Fruit fly (Drosophila melanogaster) whole organism, embryonic: ENCODE data around the gene Nthl1.

Experiments
- BEAF-32 ChIP-seq: fragments of 200-800 bp; sonication (Bioruptor generic); optimal IDR thresholded peaks from 3 replicates; lab custom pipeline; 2017; ENCODE audit warnings: missing biosample characterization, missing genetic modification characterization, mild to moderate bottlenecking, moderate library complexity, missing genetic modification reagents
- Bdp1 ChIP-seq: fragments of 200-800 bp; sonication (Bioruptor generic); optimal IDR thresholded peaks from 3 replicates; lab custom pipeline; 2016; ENCODE audit warnings: missing biosample characterization, missing genetic modification characterization
- CG11504 ChIP-seq: fragments of 200-800 bp; sonication (Bioruptor generic); optimal IDR thresholded peaks from 3 replicates; lab custom pipeline; 2019; ENCODE audit warnings: missing biosample characterization, mild to moderate bottlenecking, missing genetic modification characterization, moderate library complexity
- CG14710 ChIP-seq: fragments of 200-800 bp; sonication (Bioruptor generic); optimal IDR thresholded peaks from 3 replicates; lab custom pipeline; 2019; ENCODE audit warnings: missing biosample characterization, mild to moderate bottlenecking, missing genetic modification characterization, moderate library complexity
- CG1529 ChIP-seq: fragments of 200-800 bp; sonication (Bioruptor generic); optimal IDR thresholded peaks from 3 replicates; lab custom pipeline; 2018; ENCODE audit warnings: missing biosample characterization, missing genetic modification characterization
- CG15696 ChIP-seq: fragments of 200-800 bp; sonication (Bioruptor generic); optimal IDR thresholded peaks from 2 replicates; lab custom pipeline; 2019; ENCODE audit warnings: missing biosample characterization, mild to moderate bottlenecking, missing genetic modification characterization, moderate library complexity
- CG17829 ChIP-seq: fragments of 200-800 bp; optimal IDR thresholded peaks from 2 replicates; lab custom pipeline; 2019; ENCODE audit warnings: missing biosample characterization, mild to moderate bottlenecking, missing genetic modification characterization, moderate library complexity
- CG18476 ChIP-seq: fragments of 200-800 bp; sonication (Bioruptor generic); optimal IDR thresholded peaks from 2 replicates; lab custom pipeline; 2016; ENCODE audit warnings: missing biosample characterization, mild to moderate bottlenecking, missing genetic modification characterization
- CG18599 ChIP-seq: fragments of 200-800 bp; sonication (Bioruptor generic); optimal IDR thresholded peaks from 3 replicates; lab custom pipeline; 2017; ENCODE audit warnings: missing biosample characterization, missing genetic modification characterization, mild to moderate bottlenecking, moderate library complexity, missing genetic modification reagents
- CG2116 ChIP-seq: fragments of 200-800 bp; sonication (Bioruptor generic); optimal IDR thresholded peaks from 3 replicates; lab custom pipeline; 2018; ENCODE audit warnings: missing biosample characterization, mild to moderate bottlenecking, missing genetic modification characterization
- CG33557 ChIP-seq: fragments of 200-800 bp; sonication (Bioruptor generic); optimal IDR thresholded peaks from 2 replicates; lab custom pipeline; 2019; ENCODE audit warnings: missing biosample characterization, mild to moderate bottlenecking, missing genetic modification characterization, moderate library complexity
- CG34376 ChIP-seq: fragments of 200-800 bp; sonication (Bioruptor generic); optimal IDR thresholded peaks from 2 replicates; lab custom pipeline; 2018; ENCODE audit warnings: missing biosample characterization, mild to moderate bottlenecking, missing genetic modification characterization
- CG6813 ChIP-seq: fragments of 200-800 bp; sonication (Bioruptor generic); optimal IDR thresholded peaks from 2 replicates; lab custom pipeline; 2017; ENCODE audit warnings: missing biosample characterization, missing genetic modification characterization, mild to moderate bottlenecking, moderate library complexity, missing genetic modification reagents
- CG7357 ChIP-seq: fragments of 200-800 bp; sonication (Bioruptor generic); IDR thresholded peaks from 3 replicates; pipeline ENCODE4 v1.3.6; 2022; ENCODE audit warnings: missing biosample characterization, missing genetic modification characterization
- CG8089 ChIP-seq: fragments of 200-800 bp; sonication (Bioruptor generic); optimal IDR thresholded peaks from 3 replicates; lab custom pipeline; 2016; ENCODE audit warnings: missing biosample characterization, missing genetic modification characterization
- CG9727 ChIP-seq: fragments of 200-800 bp; sonication (Bioruptor generic); optimal IDR thresholded peaks from 3 replicates; lab custom pipeline; 2017; ENCODE audit warnings: missing biosample characterization, mild to moderate bottlenecking, missing genetic modification characterization
- CG9797 ChIP-seq: fragments of 200-800 bp; sonication (Bioruptor generic); optimal IDR thresholded peaks from 3 replicates; lab custom pipeline; 2018; ENCODE audit warnings: missing biosample characterization, mild to moderate bottlenecking, missing genetic modification characterization
- Chrac-16 ChIP-seq: fragments of 200-800 bp; sonication (Bioruptor generic); optimal IDR thresholded peaks from 3 replicates; lab custom pipeline; 2016; ENCODE audit warnings: missing biosample characterization, missing genetic modification characterization
- D19B ChIP-seq: fragments of 200-800 bp; sonication (Bioruptor generic); optimal IDR thresholded peaks from 2 replicates; lab custom pipeline; 2017; ENCODE audit warnings: missing biosample characterization, mild to moderate bottlenecking, missing genetic modification characterization
- Deaf1 ChIP-seq: fragments of 200-800 bp; optimal IDR thresholded peaks from 3 replicates; lab custom pipeline; 2019; ENCODE audit warnings: missing biosample characterization, mild to moderate bottlenecking, missing genetic modification characterization, moderate library complexity
- Doc2 ChIP-seq: fragments of 200-800 bp; sonication (Bioruptor generic); IDR thresholded peaks from 2 replicates; pipeline ENCODE4 v1.3.6; 2022; ENCODE audit warnings: missing biosample characterization, missing genetic modification characterization
- Gug ChIP-seq: fragments of 200-800 bp; sonication (Bioruptor generic); IDR thresholded peaks from 4 replicates; pipeline ENCODE4 v1.3.6; 2022; ENCODE audit warnings: missing biosample characterization, missing genetic modification characterization
- H15 ChIP-seq: fragments of 200-800 bp; sonication (Bioruptor generic); IDR thresholded peaks from 3 replicates; pipeline ENCODE4 v1.3.6; 2022; ENCODE audit warnings: missing biosample characterization, missing genetic modification characterization
- Hey ChIP-seq: fragments of 200-800 bp; sonication (Bioruptor generic); optimal IDR thresholded peaks from 3 replicates; lab custom pipeline; 2018; ENCODE audit warnings: missing biosample characterization, mild to moderate bottlenecking, missing genetic modification characterization
- Hmx ChIP-seq: fragments of 200-800 bp; sonication (Bioruptor generic); optimal IDR thresholded peaks from 2 replicates; lab custom pipeline; 2016; ENCODE audit warnings: missing biosample characterization, missing genetic modification characterization
- Hr51 ChIP-seq, 2 experiments: fragments of 200-800 bp; sonication (Bioruptor generic); optimal IDR thresholded peaks; 2 replicates in 1 of 2; 3 replicates in 1 of 2; lab custom pipeline; 2016 to 2018; ENCODE audit warnings: missing biosample characterization in 2 of 2, missing genetic modification characterization in 2 of 2, mild to moderate bottlenecking in 1 of 2, moderate library complexity in 1 of 2
- MBD-R2 ChIP-seq: fragments of 200-800 bp; sonication (Bioruptor generic); IDR thresholded peaks from 2 replicates; pipeline ENCODE4 v1.3.6; 2022; ENCODE audit warnings: missing biosample characterization, missing genetic modification characterization
- NfI ChIP-seq: fragments of 200-800 bp; sonication (Bioruptor generic); optimal IDR thresholded peaks from 3 replicates; lab custom pipeline; 2018; ENCODE audit warnings: missing biosample characterization, mild to moderate bottlenecking, missing genetic modification characterization, moderate library complexity
- Scr ChIP-seq: fragments of 200-800 bp; sonication (Bioruptor generic); IDR thresholded peaks from 2 replicates; pipeline ENCODE4 v1.3.6; 2022; ENCODE audit warnings: missing biosample characterization, missing genetic modification characterization; ENCODE audit not compliant: partially characterized antibody
- Sox102F ChIP-seq: fragments of 200-800 bp; sonication (Bioruptor generic); optimal IDR thresholded peaks from 2 replicates; lab custom pipeline; 2018; ENCODE audit warnings: missing biosample characterization, mild to moderate bottlenecking, missing genetic modification characterization, moderate library complexity
- abd-A ChIP-seq: fragments of 200-800 bp; sonication (Bioruptor generic); optimal IDR thresholded peaks from 3 replicates; lab custom pipeline; 2019; ENCODE audit warnings: missing biosample characterization, mild to moderate bottlenecking, missing genetic modification characterization, moderate library complexity
- ci ChIP-seq: fragments of 200-800 bp; sonication (Bioruptor generic); IDR thresholded peaks from 3 replicates; pipeline ENCODE4 v1.3.6; 2022; ENCODE audit warnings: missing biosample characterization, missing genetic modification characterization
- cwo ChIP-seq: fragments of 200-800 bp; sonication (Bioruptor generic); optimal IDR thresholded peaks from 3 replicates; lab custom pipeline; 2017; ENCODE audit warnings: missing biosample characterization, missing genetic modification characterization, mild to moderate bottlenecking, moderate library complexity, missing genetic modification reagents
- da ChIP-seq: fragments of 200-800 bp; sonication (Bioruptor generic); optimal IDR thresholded peaks from 2 replicates; lab custom pipeline; 2016; ENCODE audit warnings: missing biosample characterization, missing genetic modification characterization
- eve ChIP-seq, 2 experiments: fragments of >200 bp; optimal IDR thresholded peaks; 2 replicates each; lab custom pipeline; 2017; ENCODE audit warnings: missing biosample characterization in 2 of 2, missing genetic modification characterization in 2 of 2
- exex ChIP-seq: fragments of 200-800 bp; sonication (Bioruptor generic); optimal IDR thresholded peaks from 4 replicates; lab custom pipeline; 2018; ENCODE audit warnings: missing biosample characterization, mild to moderate bottlenecking, missing genetic modification characterization, moderate library complexity
- gsb-n ChIP-seq: fragments of 200-800 bp; sonication (Bioruptor generic); optimal IDR thresholded peaks from 3 replicates; lab custom pipeline; 2018; ENCODE audit warnings: missing biosample characterization, mild to moderate bottlenecking, missing genetic modification characterization
- inv ChIP-seq: fragments of 200-800 bp; sonication (Bioruptor generic); IDR thresholded peaks from 2 replicates; pipeline ENCODE4 v1.3.6; 2022; ENCODE audit warnings: missing biosample characterization, missing genetic modification characterization; ENCODE audit not compliant: partially characterized antibody
- klu ChIP-seq: fragments of 200-800 bp; sonication (Bioruptor generic); IDR thresholded peaks from 2 replicates; pipeline ENCODE4 v1.3.6; 2022; ENCODE audit warnings: missing biosample characterization, missing genetic modification characterization
- otp ChIP-seq: fragments of 200-800 bp; sonication (Bioruptor generic); IDR thresholded peaks from 3 replicates; pipeline ENCODE4, ENCODE4 v1.3.6; 2022; ENCODE audit warnings: missing biosample characterization, missing genetic modification characterization
- peb ChIP-seq: fragments of 200-800 bp; sonication (Bioruptor generic); IDR thresholded peaks from 2 replicates; pipeline ENCODE4 v1.3.6; 2022; ENCODE audit warnings: missing biosample characterization, missing genetic modification characterization
- schlank ChIP-seq: fragments of 200-800 bp; sonication (Bioruptor generic); optimal IDR thresholded peaks from 2 replicates; lab custom pipeline; 2018; ENCODE audit warnings: missing biosample characterization, mild to moderate bottlenecking, missing genetic modification characterization
- sens-2 ChIP-seq: fragments of 200-800 bp; sonication (Bioruptor generic); IDR thresholded peaks from 2 replicates; pipeline ENCODE4 v1.3.6; 2022; ENCODE audit warnings: missing biosample characterization, missing genetic modification characterization
- sna ChIP-seq: fragments of 200-800 bp; sonication (Bioruptor generic); IDR thresholded peaks from 2 replicates; pipeline ENCODE4 v1.3.6; 2022; ENCODE audit warnings: missing biosample characterization, missing genetic modification characterization; ENCODE audit not compliant: partially characterized antibody
- sob ChIP-seq: fragments of 200-800 bp; sonication (Bioruptor generic); IDR thresholded peaks from 2 replicates; pipeline ENCODE4 v1.3.6; 2022; ENCODE audit warnings: missing biosample characterization, missing genetic modification characterization
- unc-4 ChIP-seq: fragments of 200-800 bp; sonication (Bioruptor generic); IDR thresholded peaks from 2 replicates; pipeline ENCODE4 v1.3.6; 2022; ENCODE audit warnings: missing biosample characterization, missing genetic modification characterization; ENCODE audit not compliant: partially characterized antibody
- vvl ChIP-seq: fragments of 200-800 bp; sonication (Bioruptor generic); IDR thresholded peaks from 2 replicates; pipeline ENCODE4 v1.3.6; 2022; ENCODE audit warnings: missing biosample characterization, missing genetic modification characterization
- wek ChIP-seq: fragments of 200-800 bp; sonication (Bioruptor generic); optimal IDR thresholded peaks from 3 replicates; lab custom pipeline; 2018; ENCODE audit warnings: missing biosample characterization, mild to moderate bottlenecking, missing genetic modification characterization, moderate library complexity

Nthl1 gene

DNA sequence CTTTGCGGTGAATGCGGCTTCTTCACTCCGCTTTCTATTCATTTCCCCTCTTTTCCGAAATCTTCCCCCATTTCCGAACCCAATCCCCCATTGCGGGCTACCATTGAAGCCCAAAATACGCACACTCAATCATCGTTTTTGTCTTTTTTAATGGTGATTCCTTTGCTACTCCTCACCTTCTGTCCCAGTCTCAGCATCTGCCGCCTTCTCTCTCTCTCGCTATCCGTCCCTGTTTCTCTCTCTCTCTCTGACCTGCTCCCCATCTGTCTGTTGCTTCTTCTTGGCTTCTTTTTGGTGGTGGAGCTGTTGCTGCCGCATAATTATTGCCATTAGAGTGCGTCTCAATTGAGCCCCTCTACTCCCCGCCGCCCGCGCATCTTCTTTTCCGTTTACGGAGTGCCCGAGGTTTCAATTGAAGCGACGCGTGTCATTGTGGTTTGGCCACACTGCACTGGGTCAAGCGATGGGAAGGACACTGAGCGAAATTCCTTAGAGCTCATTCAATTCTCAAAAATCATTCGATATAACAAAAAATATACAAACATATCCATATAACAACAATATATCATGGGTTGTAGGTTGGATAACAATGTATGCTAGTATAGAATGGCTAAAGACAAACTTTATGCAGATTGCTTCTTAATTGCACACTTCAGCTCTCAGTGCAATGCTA lies 17.4 kb upstream of the Nthl1 start (continued):
- TF ChIP-seq unc-4 (GFP tag; lab: Robert Waterston, UW) = no peak
- TF ChIP-seq ci = peak; percentile 71
- no peak for TF ChIP-seq Bdp1
- TF ChIP-seq H15 (GFP tag; lab: Robert Waterston, UW) = no peak
- peak; percentile 67 for TF ChIP-seq CG14710
- no peak for TF ChIP-seq inv
- no peak for TF ChIP-seq schlank
- 0 out of 2 replicates have a peak, but pooled peaks have one; percentile 12 for TF ChIP-seq klu (GFP tag; lab: Robert Waterston, UW)
- TF ChIP-seq CG9727 (GFP tag; lab: Kevin White, UChicago) = peak; percentile 28
- TF ChIP-seq CG7357 (GFP tag; lab: Robert Waterston, UW) = 0 out of 3 replicates have a peak, but pooled peaks have one; percentile 14
- no peak for TF ChIP-seq Hey (tag; lab: Kevin White, UChicago)
- peak; percentile 72 for TF ChIP-seq Sox102F (GFP tag; lab: Kevin White, UChicago)
- TF ChIP-seq wek = peak; percentile 24
- no peak for TF ChIP-seq CG9797 (GFP tag; lab: Kevin White, UChicago)
- TF ChIP-seq Hmx (GFP tag; lab: Kevin White, UChicago) = no peak
- peak; percentile 47 for TF ChIP-seq gsb-n (tag; lab: Kevin White, UChicago)
- 0 out of 2 replicates have a peak, but pooled peaks have one; percentile 16 for TF ChIP-seq sna
- TF ChIP-seq CG11504 (tag; lab: Kevin White, UChicago) = peak; percentile 18
- TF ChIP-seq Chrac-16 (GFP tag; lab: Kevin White, UChicago) = peak; percentile 41
- peak; percentile 71 for TF ChIP-seq abd-A (tag; lab: Kevin White, UChicago)
- TF ChIP-seq exex (tag; lab: Kevin White, UChicago) = no peak
- no peak for TF ChIP-seq CG15696
- TF ChIP-seq CG2116 (GFP tag; lab: Kevin White, UChicago) = no peak
- TF ChIP-seq CG33557 = peak; percentile 11
- no peak for TF ChIP-seq CG34376
- peak; percentile 18 to 43 for TF ChIP-seq Hr51 (GFP tag; optimal IDR thresholded peaks at IDR 0.05; lab: Kevin White, UChicago)
- no peak; the same call in 2 of the 3 replicates for TF ChIP-seq otp (GFP tag; lab: Robert Waterston, UW)
- no peak for TF ChIP-seq Deaf1 (tag; lab: Kevin White, UChicago)
- peak; percentile 16 for TF ChIP-seq CG1529 (GFP tag; lab: Kevin White, UChicago)
- TF ChIP-seq CG17829 (tag; lab: Kevin White, UChicago) = peak; percentile 60
- no peak for TF ChIP-seq NfI (GFP tag; lab: Kevin White, UChicago)
- TF ChIP-seq peb (GFP tag; lab: Robert Waterston, UW) = 0 out of 2 replicates have a peak, but pooled peaks have one; percentile 7
- TF ChIP-seq vvl (GFP tag; lab: Robert Waterston, UW) = 0 out of 2 replicates have a peak, but pooled peaks have one; percentile 39
- peak; percentile 47 for TF ChIP-seq CG8089 (GFP tag; lab: Kevin White, UChicago)
- no peak for TF ChIP-seq da (GFP tag; lab: Kevin White, UChicago)
- TF ChIP-seq CG6813 = peak; percentile 50
- TF ChIP-seq eve (GFP tag; optimal IDR thresholded peaks at IDR 0.05; lab: Kevin White, UChicago) = peak in 1 of 2 experiments; percentile 63
- TF ChIP-seq D19B (GFP tag; lab: Kevin White, UChicago) = no peak
- TF ChIP-seq Gug = no peak
- peak; percentile 48 for TF ChIP-seq CG18599 (GFP tag; lab: Kevin White, UChicago)
- TF ChIP-seq CG18476 = peak; percentile 25
- TF ChIP-seq Scr (GFP tag; lab: Robert Waterston, UW) = no peak
- no peak for TF ChIP-seq BEAF-32 (GFP tag; lab: Kevin White, UChicago)
- no peak for TF ChIP-seq Doc2 (GFP tag; lab: Robert Waterston, UW)
- TF ChIP-seq cwo (GFP tag; lab: Kevin White, UChicago) = peak; percentile 21
- TF ChIP-seq sob (GFP tag; lab: Robert Waterston, UW) = 0 out of 2 replicates have a peak, but pooled peaks have one; percentile 19
- no peak for TF ChIP-seq MBD-R2 (GFP tag; lab: Robert Waterston, UW)
- TF ChIP-seq sens-2 (GFP tag; lab: Robert Waterston, UW) = no peak
